Fruit fly (Drosophila melanogaster) whole organism, embryonic: ENCODE measurements around the gene Plap.

Experiments
- Atf-2 ChIP-seq: fragments of 200-800 bp; sonication (Bioruptor generic); optimal IDR thresholded peaks from 2 replicates; lab custom pipeline; 2016; ENCODE audit warnings: missing biosample characterization, missing genetic modification characterization
- CG10209 ChIP-seq: fragments of 200-800 bp; sonication (Bioruptor generic); optimal IDR thresholded peaks from 3 replicates; lab custom pipeline; 2017; ENCODE audit warnings: missing biosample characterization, mild to moderate bottlenecking, missing genetic modification characterization, missing genetic modification reagents
- CG1024 ChIP-seq: fragments of 200-800 bp; sonication (Bioruptor generic); IDR thresholded peaks from 2 replicates; pipeline ENCODE4 v1.3.6; 2022; ENCODE audit warnings: missing biosample characterization, missing genetic modification characterization
- CG11247 ChIP-seq: fragments of 200-800 bp; sonication (Bioruptor generic); IDR thresholded peaks from 2 replicates; pipeline ENCODE4 v1.3.6; 2022; ENCODE audit warnings: missing biosample characterization, missing genetic modification characterization
- CG12769 ChIP-seq: fragments of 200-800 bp; sonication (Bioruptor generic); optimal IDR thresholded peaks from 2 replicates; lab custom pipeline; 2019; ENCODE audit warnings: missing biosample characterization, mild to moderate bottlenecking, missing genetic modification characterization, moderate library complexity
- CG13287 ChIP-seq: fragments of 200-800 bp; sonication (Bioruptor generic); IDR thresholded peaks from 2 replicates; pipeline ENCODE4 v1.3.6; 2022; ENCODE audit warnings: missing biosample characterization, missing genetic modification characterization; ENCODE audit not compliant: partially characterized antibody
- CG14860 ChIP-seq: fragments of 200-800 bp; sonication (Bioruptor generic); IDR thresholded peaks from 3 replicates; pipeline ENCODE4 v1.3.6; 2022; ENCODE audit warnings: missing biosample characterization, missing genetic modification characterization; ENCODE audit not compliant: partially characterized antibody
- CG14965 ChIP-seq: fragments of 200-800 bp; sonication (Bioruptor generic); optimal IDR thresholded peaks from 2 replicates; lab custom pipeline; 2016; ENCODE audit warnings: missing biosample characterization, missing genetic modification characterization, borderline replicate concordance
- CG16863 ChIP-seq: fragments of 200-800 bp; sonication (Bioruptor generic); optimal IDR thresholded peaks from 3 replicates; lab custom pipeline; 2016; ENCODE audit warnings: missing biosample characterization, missing genetic modification characterization
- CG17328 ChIP-seq: fragments of 200-800 bp; sonication (Bioruptor generic); IDR thresholded peaks from 2 replicates; pipeline ENCODE4 v1.3.6; 2022; ENCODE audit warnings: missing biosample characterization, missing genetic modification characterization
- CG17829 ChIP-seq: fragments of 200-800 bp; optimal IDR thresholded peaks from 2 replicates; lab custom pipeline; 2019; ENCODE audit warnings: missing biosample characterization, mild to moderate bottlenecking, missing genetic modification characterization, moderate library complexity
- CG18262 ChIP-seq: fragments of 200-800 bp; optimal IDR thresholded peaks from 3 replicates; lab custom pipeline; 2019; ENCODE audit warnings: missing biosample characterization, mild to moderate bottlenecking, missing genetic modification characterization, moderate library complexity
- CG18599 ChIP-seq: fragments of 200-800 bp; sonication (Bioruptor generic); optimal IDR thresholded peaks from 3 replicates; lab custom pipeline; 2017; ENCODE audit warnings: missing biosample characterization, missing genetic modification characterization, mild to moderate bottlenecking, moderate library complexity, missing genetic modification reagents
- CG18619 ChIP-seq: fragments of 200-800 bp; sonication (Bioruptor generic); optimal IDR thresholded peaks from 3 replicates; lab custom pipeline; 2017; ENCODE audit warnings: missing biosample characterization, mild to moderate bottlenecking, missing genetic modification characterization
- CG31388 ChIP-seq: fragments of 200-800 bp; sonication (Bioruptor generic); optimal IDR thresholded peaks from 2 replicates; lab custom pipeline; 2016; ENCODE audit warnings: missing biosample characterization, missing genetic modification characterization
- CG32772 ChIP-seq: fragments of 200-800 bp; sonication (Bioruptor generic); IDR thresholded peaks from 2 replicates; pipeline ENCODE4 v1.3.6; 2022; ENCODE audit warnings: missing biosample characterization, missing genetic modification characterization
- CG4820 ChIP-seq: fragments of 200-800 bp; sonication (Bioruptor generic); optimal IDR thresholded peaks from 3 replicates; lab custom pipeline; 2016; ENCODE audit warnings: missing biosample characterization, missing genetic modification characterization
- CG6683 ChIP-seq: fragments of 200-800 bp; sonication (Bioruptor generic); optimal IDR thresholded peaks from 2 replicates; lab custom pipeline; 2017; ENCODE audit warnings: missing biosample characterization, mild to moderate bottlenecking, missing genetic modification characterization, missing genetic modification reagents
- CG7357 ChIP-seq: fragments of 200-800 bp; sonication (Bioruptor generic); IDR thresholded peaks from 3 replicates; pipeline ENCODE4 v1.3.6; 2022; ENCODE audit warnings: missing biosample characterization, missing genetic modification characterization
- CG7372 ChIP-seq: fragments of 200-800 bp; sonication (Bioruptor generic); IDR thresholded peaks from 2 replicates; pipeline ENCODE4 v1.3.6; 2022; ENCODE audit warnings: missing biosample characterization, missing genetic modification characterization
- CkIIα-i1 ChIP-seq: fragments of 200-800 bp; sonication (Bioruptor generic); IDR thresholded peaks from 2 replicates; pipeline ENCODE4 v1.3.6; 2022; ENCODE audit warnings: missing biosample characterization, missing genetic modification characterization
- CoRest ChIP-seq: fragments of 200-800 bp; sonication (Bioruptor generic); optimal IDR thresholded peaks from 3 replicates; lab custom pipeline; 2018; ENCODE audit warnings: missing biosample characterization, mild to moderate bottlenecking, missing genetic modification characterization, moderate library complexity
- Dfd ChIP-seq, 2 experiments: fragments of >200 bp; optimal IDR thresholded peaks; 2 replicates each; lab custom pipeline; 2017; ENCODE audit warnings: missing biosample characterization in 2 of 2, missing genetic modification characterization in 2 of 2
- ERR ChIP-seq: fragments of 200-800 bp; sonication (Bioruptor generic); optimal IDR thresholded peaks from 2 replicates; lab custom pipeline; 2016; ENCODE audit warnings: missing biosample characterization, missing genetic modification characterization
- Ets97D ChIP-seq: fragments of 200-800 bp; sonication (Bioruptor generic); optimal IDR thresholded peaks from 3 replicates; lab custom pipeline; 2016; ENCODE audit warnings: missing biosample characterization, missing genetic modification characterization
- HLH54F ChIP-seq: fragments of 200-800 bp; sonication (Bioruptor generic); optimal IDR thresholded peaks from 3 replicates; lab custom pipeline; 2016; ENCODE audit warnings: missing biosample characterization, missing genetic modification characterization
- Hmx ChIP-seq: fragments of 200-800 bp; sonication (Bioruptor generic); optimal IDR thresholded peaks from 2 replicates; lab custom pipeline; 2016; ENCODE audit warnings: missing biosample characterization, missing genetic modification characterization
- Sin3A ChIP-seq: fragments of >200 bp; optimal IDR thresholded peaks from 2 replicates; lab custom pipeline; 2018
- Ssrp ChIP-seq: fragments of 200-800 bp; sonication (Bioruptor generic); optimal IDR thresholded peaks from 2 replicates; lab custom pipeline; 2018; ENCODE audit warnings: missing biosample characterization, mild to moderate bottlenecking, missing genetic modification characterization, moderate library complexity
- Trl ChIP-seq, 3 experiments: fragments of >200 bp in 2 of 3; fragments of 200-800 bp in 1 of 3; sonication (Bioruptor generic) in 1 of 3; optimal IDR thresholded peaks; 2 replicates in 1 of 3; 3 replicates in 2 of 3; lab custom pipeline; 2016 to 2017; ENCODE audit warnings: missing biosample characterization in 1 of 3, missing genetic modification characterization in 1 of 3
- aop ChIP-seq: fragments of 200-800 bp; sonication (Bioruptor generic); IDR thresholded peaks from 2 replicates; pipeline ENCODE4 v1.3.6; 2022; ENCODE audit warnings: missing biosample characterization, missing genetic modification characterization
- cad ChIP-seq: fragments of >200 bp; optimal IDR thresholded peaks from 2 replicates; lab custom pipeline; 2017; ENCODE audit warnings: missing biosample characterization, missing genetic modification characterization
- caup ChIP-seq: fragments of 200-800 bp; sonication (Bioruptor generic); optimal IDR thresholded peaks from 3 replicates; lab custom pipeline; 2017; ENCODE audit warnings: missing biosample characterization, mild to moderate bottlenecking, missing genetic modification characterization, moderate library complexity; ENCODE audit not compliant: severe bottlenecking
- chif ChIP-seq, 2 experiments: fragments of 200-800 bp; sonication (Bioruptor generic); optimal IDR thresholded peaks; 3 replicates each; lab custom pipeline; 2016; ENCODE audit warnings: missing biosample characterization in 2 of 2, missing genetic modification characterization in 2 of 2
- ftz-f1 ChIP-seq: fragments of 200-800 bp; sonication (Bioruptor generic); optimal IDR thresholded peaks from 2 replicates; lab custom pipeline; 2016; ENCODE audit warnings: missing biosample characterization, missing genetic modification characterization
- h ChIP-seq: fragments of >200 bp; optimal IDR thresholded peaks from 2 replicates; lab custom pipeline; 2017
- hkb ChIP-seq, 2 experiments: fragments of 200-800 bp in 1 of 2; fragments of >200 bp in 1 of 2; sonication (Bioruptor generic) in 1 of 2; IDR thresholded peaks in 1 of 2; optimal IDR thresholded peaks in 1 of 2; 2 replicates each; pipeline versions ENCODE4 v1.3.6 to Lab custom; 2017 to 2022; ENCODE audit warnings: missing biosample characterization in 1 of 2, missing genetic modification characterization in 1 of 2
- mirr ChIP-seq: fragments of 200-800 bp; sonication (Bioruptor generic); optimal IDR thresholded peaks from 3 replicates; lab custom pipeline; 2018; ENCODE audit warnings: missing biosample characterization, mild to moderate bottlenecking, missing genetic modification characterization
- mld ChIP-seq: fragments of 200-800 bp; sonication (Bioruptor generic); IDR thresholded peaks from 3 replicates; pipeline ENCODE4 v1.3.6; 2022; ENCODE audit warnings: missing biosample characterization, missing genetic modification characterization; ENCODE audit not compliant: partially characterized antibody
- nom ChIP-seq: fragments of 200-800 bp; sonication (Bioruptor generic); optimal IDR thresholded peaks from 2 replicates; lab custom pipeline; 2017; ENCODE audit warnings: missing biosample characterization, missing genetic modification characterization, mild to moderate bottlenecking, moderate library complexity, missing genetic modification reagents
- pnt ChIP-seq: fragments of 200-800 bp; sonication (Bioruptor generic); optimal IDR thresholded peaks from 3 replicates; lab custom pipeline; 2016; ENCODE audit warnings: missing biosample characterization, missing genetic modification characterization
- pros ChIP-seq: fragments of 200-800 bp; sonication (Bioruptor generic); optimal IDR thresholded peaks from 3 replicates; lab custom pipeline; 2019; ENCODE audit warnings: missing biosample characterization, mild to moderate bottlenecking, missing genetic modification characterization, moderate library complexity
- pzg ChIP-seq: fragments of 200-800 bp; sonication (Bioruptor generic); optimal IDR thresholded peaks from 3 replicates; lab custom pipeline; 2018; ENCODE audit warnings: missing biosample characterization, mild to moderate bottlenecking, missing genetic modification characterization, moderate library complexity
- schlank ChIP-seq: fragments of 200-800 bp; sonication (Bioruptor generic); optimal IDR thresholded peaks from 2 replicates; lab custom pipeline; 2018; ENCODE audit warnings: missing biosample characterization, mild to moderate bottlenecking, missing genetic modification characterization
- shn ChIP-seq: fragments of 200-800 bp; sonication (Bioruptor generic); optimal IDR thresholded peaks from 3 replicates; lab custom pipeline; 2016; ENCODE audit warnings: missing biosample characterization, missing genetic modification characterization
- slbo ChIP-seq: fragments of 200-800 bp; sonication (Bioruptor generic); IDR thresholded peaks from 2 replicates; pipeline ENCODE4 v1.3.6; 2022; ENCODE audit warnings: missing biosample characterization, missing genetic modification characterization
- sqz ChIP-seq: fragments of 200-800 bp; sonication (Bioruptor generic); optimal IDR thresholded peaks from 3 replicates; lab custom pipeline; 2018; ENCODE audit warnings: missing biosample characterization, mild to moderate bottlenecking, missing genetic modification characterization
- tx ChIP-seq: fragments of 200-800 bp; sonication (Bioruptor generic); optimal IDR thresholded peaks from 2 replicates; lab custom pipeline; 2016; ENCODE audit warnings: missing biosample characterization, missing genetic modification characterization
- usp ChIP-seq: fragments of >200 bp; optimal IDR thresholded peaks from 2 replicates; lab custom pipeline; 2017; ENCODE audit warnings: missing biosample characterization, missing genetic modification characterization
- vnd ChIP-seq: fragments of 200-800 bp; sonication (Bioruptor generic); IDR thresholded peaks from 3 replicates; pipeline ENCODE4 v1.3.6; 2022; ENCODE audit warnings: missing biosample characterization, missing genetic modification characterization; ENCODE audit not compliant: partially characterized antibody

Gene Plap

DNA sequence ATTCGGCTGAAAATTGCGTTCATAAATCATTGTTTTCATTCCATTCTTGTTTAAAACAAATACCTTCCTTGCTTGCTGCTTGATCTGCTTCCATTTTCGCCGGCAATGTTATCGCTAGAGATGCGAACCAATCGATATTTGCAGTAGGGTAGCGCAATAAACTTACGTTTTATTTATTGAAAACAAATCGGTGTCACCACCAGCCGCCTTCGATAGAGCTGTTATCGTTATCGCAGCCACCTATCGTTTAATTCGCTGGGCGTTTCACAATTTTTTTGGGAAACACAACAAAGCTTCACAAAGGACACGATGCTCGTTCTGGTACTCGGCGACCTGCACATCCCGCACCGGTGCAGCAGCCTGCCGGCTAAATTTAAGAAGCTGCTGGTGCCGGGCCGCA is 19.6 kb downstream of the Plap start, which contains the start of the genes Tfb4 and Vps29 (continued):
- TF ChIP-seq CG17829 (tag; lab: Kevin White, UChicago): peak; percentile 60
- TF ChIP-seq Trl (optimal IDR thresholded peaks at IDR 0.05; lab: Kevin White, UChicago): no peak
- TF ChIP-seq Trl (GFP tag; optimal IDR thresholded peaks at IDR 0.05; lab: Kevin White, UChicago): peak; percentile 58
- no peak for TF ChIP-seq aop (GFP tag; lab: Robert Waterston, UW)
- no peak for TF ChIP-seq schlank
- no peak for TF ChIP-seq CG18262 (tag; lab: Kevin White, UChicago)
- TF ChIP-seq CG4820 (GFP tag; lab: Kevin White, UChicago): peak; percentile 21
- TF ChIP-seq CG11247 (GFP tag; lab: Robert Waterston, UW): 0 out of 2 replicates have a peak, but pooled peaks have one; percentile 17
- peak; percentile 32 for TF ChIP-seq CG18599 (GFP tag; lab: Kevin White, UChicago)
- TF ChIP-seq ERR: peak; percentile 9
- TF ChIP-seq sqz (GFP tag; lab: Kevin White, UChicago): no peak
- no peak for TF ChIP-seq cad (GFP tag; lab: Kevin White, UChicago)
- TF ChIP-seq Dfd (GFP tag; optimal IDR thresholded peaks at IDR 0.05; lab: Kevin White, UChicago): no peak
- TF ChIP-seq CG7372 (GFP tag; lab: Robert Waterston, UW): no peak; the same call in 1 of the 2 replicates
- TF ChIP-seq CG13287 (GFP tag; lab: Robert Waterston, UW): peak; percentile 95
- TF ChIP-seq mirr (GFP tag; lab: Kevin White, UChicago): no peak
- peak; percentile 93 for TF ChIP-seq CG14860 (GFP tag; lab: Robert Waterston, UW)
- TF ChIP-seq tx (GFP tag; lab: Kevin White, UChicago): peak; percentile 7
- peak; percentile 33; the same call in 1 of the 2 replicates for TF ChIP-seq CG17328
- no peak for TF ChIP-seq h (lab: Kevin White, UChicago)
- no peak for TF ChIP-seq CG31388 (GFP tag; lab: Kevin White, UChicago)
- no peak for TF ChIP-seq ftz-f1 (GFP tag; lab: Kevin White, UChicago)
- TF ChIP-seq mld: peak; percentile 96
- TF ChIP-seq CG7357 (GFP tag; lab: Robert Waterston, UW): no peak
- TF ChIP-seq Ets97D (GFP tag; lab: Kevin White, UChicago): peak; percentile 40
- TF ChIP-seq pros (GFP tag; lab: Kevin White, UChicago): no peak
- TF ChIP-seq hkb (optimal IDR thresholded peaks at IDR 0.05; lab: Kevin White, UChicago): no peak
- TF ChIP-seq hkb (GFP tag; IDR thresholded peaks at IDR 0.05; lab: Robert Waterston, UW): peak; percentile 61
- peak in 1 of 2 experiments; percentile 17 for TF ChIP-seq chif (GFP tag; optimal IDR thresholded peaks at IDR 0.05; lab: Kevin White, UChicago)
- TF ChIP-seq caup (GFP tag; lab: Kevin White, UChicago): no peak
- no peak for TF ChIP-seq Atf-2 (GFP tag; lab: Kevin White, UChicago)
- TF ChIP-seq CkIIα-i1: no peak
- TF ChIP-seq shn (GFP tag; lab: Kevin White, UChicago): peak; percentile 18
- TF ChIP-seq CG12769: no peak
- no peak for TF ChIP-seq Ssrp (tag; lab: Kevin White, UChicago)
- TF ChIP-seq nom (GFP tag; lab: Kevin White, UChicago): no peak
- TF ChIP-seq vnd (GFP tag; lab: Robert Waterston, UW): peak; percentile 93
- peak; percentile 69 for TF ChIP-seq slbo
- TF ChIP-seq pzg (GFP tag; lab: Kevin White, UChicago): peak; percentile 70
- TF ChIP-seq CG6683 (GFP tag; lab: Kevin White, UChicago): no peak
- 0 out of 2 replicates have a peak, but pooled peaks have one; percentile 32 for TF ChIP-seq CG1024 (GFP tag; lab: Robert Waterston, UW)
- no peak for TF ChIP-seq CG14965 (GFP tag; lab: Kevin White, UChicago)
- TF ChIP-seq CG10209 (GFP tag; lab: Kevin White, UChicago): no peak
- TF ChIP-seq HLH54F: peak; percentile 69
- TF ChIP-seq Hmx (GFP tag; lab: Kevin White, UChicago): no peak
- peak; percentile 12 for TF ChIP-seq CG16863
- TF ChIP-seq Sin3A (lab: Kevin White, UChicago): no peak
- TF ChIP-seq CG18619 (GFP tag; lab: Kevin White, UChicago): no peak
- TF ChIP-seq pnt (GFP tag; lab: Kevin White, UChicago): no peak
- TF ChIP-seq usp (GFP tag; lab: Kevin White, UChicago): no peak
- TF ChIP-seq CG32772 (GFP tag; lab: Robert Waterston, UW): peak; percentile 12; the same call in 1 of the 2 replicates
- TF ChIP-seq CoRest (tag; lab: Kevin White, UChicago): no peak
